Worm (Caenorhabditis elegans): Measurements from ENCODE around the gene coa-1.

Gene coa-1

DNA sequence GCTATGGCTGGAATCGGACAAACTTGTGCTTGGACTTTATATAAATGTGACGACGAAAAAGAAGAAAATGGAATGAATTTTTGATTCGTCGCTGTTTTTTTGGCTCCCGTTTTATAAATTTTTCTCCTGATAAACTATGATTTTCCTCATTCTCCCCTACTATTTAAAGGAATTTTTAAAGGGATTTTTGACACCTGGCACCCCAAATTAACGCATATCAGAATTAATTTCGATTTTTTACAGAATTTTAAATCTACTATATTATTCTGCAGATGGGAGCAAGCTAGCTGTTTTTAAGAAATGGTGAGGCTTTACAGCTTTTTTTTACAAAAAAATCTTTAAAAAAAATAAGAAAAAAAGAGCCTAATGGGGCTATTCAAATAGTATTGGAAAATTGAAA, at the start of gene coa-1:
TSS of gene coa-1 (plus strand) at position 301 of the 400 bp plus-strand sequence.
- no peak for TF ChIP-seq W03F9.2 (tag; optimal IDR thresholded peaks at IDR 0.05)

DNA sequence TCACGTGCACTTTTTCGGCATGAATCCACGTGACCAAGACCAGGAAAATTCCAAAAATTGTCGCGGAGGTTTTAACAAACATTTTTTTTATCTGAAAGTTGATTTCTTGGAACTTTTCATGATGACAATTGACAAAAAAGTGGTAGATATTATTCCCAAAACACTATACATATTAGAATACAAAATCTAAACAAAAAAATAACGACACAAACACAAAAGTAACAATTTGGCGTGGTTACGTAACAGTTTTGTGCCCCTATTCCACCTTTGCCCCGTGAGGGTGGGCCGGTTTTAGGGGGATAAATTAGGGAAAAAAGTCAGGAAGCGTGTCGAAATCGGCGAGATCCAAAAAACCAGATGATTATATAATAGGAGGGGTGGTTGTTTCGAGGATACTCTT, 47.3 kb upstream of the coa-1 start, which contains the start of gene gegf-1:
TSS of gene gegf-1 (minus strand) at position 101 of the 400 bp plus-strand sequence.
- TF ChIP-seq dao-5 (tag; optimal IDR thresholded peaks at IDR 0.05): no peak
- TF ChIP-seq him-1 (tag; optimal IDR thresholded peaks at IDR 0.05): no peak
- no peak for TF ChIP-seq W03F9.2 (tag; optimal IDR thresholded peaks at IDR 0.05)

DNA sequence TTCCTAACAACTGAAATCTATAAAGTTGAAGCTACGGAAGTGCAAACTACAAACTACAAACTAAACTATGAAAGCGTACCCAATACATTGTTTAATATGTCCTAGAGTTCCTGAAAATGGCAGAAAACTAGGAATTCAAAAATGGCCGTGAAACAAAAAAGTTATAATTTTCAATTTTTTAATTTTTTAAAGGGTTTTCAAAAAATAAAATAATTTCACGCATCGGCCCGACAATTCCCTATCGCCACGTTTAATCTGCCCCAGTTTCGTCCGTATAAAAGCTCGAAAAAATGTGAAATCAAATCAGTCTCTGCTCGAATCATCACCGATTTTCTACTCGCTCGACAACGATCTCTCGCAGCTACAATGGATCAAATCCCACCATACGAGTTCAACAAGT, 46.4 kb upstream of the coa-1 start, which contains the start of gene Y38C1AA.7:
TSS of gene Y38C1AA.7 (plus strand) at position 301 of the 400 bp plus-strand sequence.
- TF ChIP-seq dao-5 (tag; optimal IDR thresholded peaks at IDR 0.05) (no peak), W03F9.2 (tag; optimal IDR thresholded peaks at IDR 0.05) (no peak), him-1 (tag; optimal IDR thresholded peaks at IDR 0.05) (no peak)

DNA sequence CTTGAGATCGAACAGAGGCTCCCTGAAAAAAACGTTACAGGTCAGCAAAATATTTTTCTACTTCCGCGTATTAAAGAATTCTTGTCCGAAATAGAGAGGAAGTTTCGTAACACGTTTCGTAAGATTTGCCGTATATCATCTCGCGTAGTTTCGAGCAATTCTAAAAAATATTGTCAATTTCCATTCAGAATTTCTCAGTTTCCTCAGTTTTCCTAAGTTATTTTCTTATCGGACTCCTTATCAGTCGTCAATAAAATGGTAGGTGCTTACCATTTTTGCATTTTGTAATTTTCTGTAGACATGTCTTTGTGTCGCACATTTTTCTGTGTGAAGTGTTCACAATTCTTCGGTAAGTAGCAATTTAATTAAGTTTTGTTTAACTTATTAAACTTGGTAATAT, 45.2 kb upstream of the coa-1 start, which contains the start of gene Y38C1AA.19:
TSS of gene Y38C1AA.19 (plus strand) at position 301 of the 400 bp plus-strand sequence.
- TF ChIP-seq W03F9.2 (tag; optimal IDR thresholded peaks at IDR 0.05) (no peak), him-1 (tag; optimal IDR thresholded peaks at IDR 0.05) (no peak), dao-5 (tag; optimal IDR thresholded peaks at IDR 0.05) (no peak)

DNA sequence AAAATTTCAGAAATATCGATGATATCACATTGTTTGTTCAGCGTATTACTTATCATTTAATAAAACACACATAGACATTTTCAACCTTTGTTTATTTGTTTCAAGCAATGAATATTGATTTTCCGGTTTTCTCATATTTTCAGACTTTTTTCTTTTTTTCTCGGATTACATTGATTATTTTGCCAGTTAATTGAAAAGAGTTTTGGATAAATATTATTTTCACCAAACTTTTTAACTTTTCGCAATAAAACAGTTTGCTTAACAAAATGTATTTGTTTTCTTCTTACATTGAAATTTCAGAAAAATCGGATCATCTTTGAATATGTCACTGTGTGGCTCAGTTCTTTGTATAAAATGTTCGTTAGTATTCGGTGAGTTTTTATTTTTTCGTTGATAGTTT, 42.6 kb upstream of the coa-1 start, which contains the start of gene Y38C1AA.6:
TSS of gene Y38C1AA.6 (plus strand) at position 301 of the 400 bp plus-strand sequence.
- TF ChIP-seq him-1 (tag; optimal IDR thresholded peaks at IDR 0.05) (no peak), W03F9.2 (tag; optimal IDR thresholded peaks at IDR 0.05) (no peak), dao-5 (tag; optimal IDR thresholded peaks at IDR 0.05) (no peak)

DNA sequence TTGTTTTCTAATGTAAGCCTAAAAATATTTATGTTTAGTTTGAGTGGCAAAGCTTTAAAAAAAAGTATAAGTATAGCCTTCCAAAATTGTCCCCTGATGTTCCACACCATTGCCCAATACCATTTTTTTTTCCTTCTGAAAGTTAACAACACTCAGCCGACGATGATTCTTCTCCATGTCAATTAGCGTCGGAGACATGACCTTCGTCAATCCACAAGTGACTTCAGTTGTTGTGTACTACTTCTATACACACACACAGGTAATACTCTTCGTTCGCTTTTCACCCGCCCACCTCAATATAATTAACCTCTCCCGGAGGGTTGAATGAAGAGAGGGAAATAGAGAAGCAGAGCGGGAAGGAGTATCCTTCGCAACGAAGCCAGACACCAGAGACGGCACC, 40.3 kb upstream of the coa-1 start, which contains the start of gene cutl-24:
TSS of gene cutl-24 (plus strand) at position 301 of the 400 bp plus-strand sequence.
- TF ChIP-seq W03F9.2 (tag; optimal IDR thresholded peaks at IDR 0.05) (no peak), him-1 (tag; optimal IDR thresholded peaks at IDR 0.05) (no peak), dao-5 (tag; optimal IDR thresholded peaks at IDR 0.05) (no peak)

DNA sequence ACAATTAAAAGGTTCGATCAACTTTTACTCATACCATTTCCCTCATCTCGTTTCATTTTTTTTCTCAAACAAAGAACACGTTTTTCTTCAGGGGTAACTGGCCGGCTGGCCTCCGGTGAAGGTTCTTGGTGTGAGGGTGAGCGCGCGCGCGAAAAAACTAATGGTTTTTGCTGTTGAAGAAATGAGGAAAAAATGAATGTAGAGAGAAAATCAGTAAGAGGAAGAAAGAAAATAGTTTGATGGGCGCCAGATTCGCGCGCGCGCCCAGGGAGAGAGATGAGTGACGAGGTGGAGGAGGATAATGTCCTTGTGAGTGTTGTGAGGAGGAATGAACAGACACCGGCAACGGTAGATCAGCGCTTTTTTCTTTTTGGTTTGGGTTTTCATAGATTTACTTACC, 34.1 kb upstream of the coa-1 start:
- no peak for TF ChIP-seq him-1 (tag; optimal IDR thresholded peaks at IDR 0.05)
- TF ChIP-seq dao-5 (tag; optimal IDR thresholded peaks at IDR 0.05): no peak

DNA sequence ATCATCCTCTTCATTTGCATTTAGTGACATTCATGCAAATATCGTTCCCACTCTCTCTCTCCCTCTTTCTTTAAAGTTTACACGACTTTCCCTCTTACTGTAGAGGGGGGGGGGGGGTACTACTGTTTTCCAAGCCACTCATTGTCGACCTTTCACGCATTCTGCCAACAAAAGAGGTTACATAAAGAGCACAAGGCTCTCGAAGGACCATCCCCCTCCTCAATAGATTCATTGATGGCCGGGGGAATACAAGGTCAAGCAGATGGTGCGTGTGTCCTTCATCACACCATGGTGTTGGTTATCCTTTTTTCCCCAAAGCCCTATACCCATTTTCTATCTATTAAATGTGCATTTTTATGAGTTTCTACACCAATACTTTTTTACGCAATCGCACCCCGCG, 32.1 kb upstream of the coa-1 start:
- TF ChIP-seq W03F9.2 (tag; optimal IDR thresholded peaks at IDR 0.05): no peak
- no peak for TF ChIP-seq him-1 (tag; optimal IDR thresholded peaks at IDR 0.05)
- TF ChIP-seq dao-5 (tag; optimal IDR thresholded peaks at IDR 0.05): no peak

DNA sequence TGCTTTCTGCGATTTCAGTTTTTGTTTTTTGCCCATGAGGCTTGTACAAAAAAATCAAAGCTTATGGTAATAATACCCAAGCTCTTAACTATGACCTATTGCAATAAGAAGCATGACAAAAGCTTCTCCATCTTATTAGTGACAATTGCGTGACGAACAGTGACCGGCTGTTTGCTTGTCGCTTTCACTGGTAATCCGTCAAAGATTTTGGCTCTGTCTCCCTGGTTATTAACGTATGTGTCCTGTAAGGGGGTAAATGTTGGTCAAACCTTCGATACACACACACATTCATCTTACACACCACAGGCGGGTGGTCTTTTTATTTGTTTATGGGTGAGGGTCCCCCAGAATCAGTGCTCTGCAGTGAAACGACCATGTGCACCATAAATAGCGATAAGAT, 31.0 kb upstream of the coa-1 start:
- no peak for TF ChIP-seq dao-5 (tag; optimal IDR thresholded peaks at IDR 0.05)
- no peak for TF ChIP-seq W03F9.2 (tag; optimal IDR thresholded peaks at IDR 0.05)
- TF ChIP-seq him-1 (tag; optimal IDR thresholded peaks at IDR 0.05): no peak

DNA sequence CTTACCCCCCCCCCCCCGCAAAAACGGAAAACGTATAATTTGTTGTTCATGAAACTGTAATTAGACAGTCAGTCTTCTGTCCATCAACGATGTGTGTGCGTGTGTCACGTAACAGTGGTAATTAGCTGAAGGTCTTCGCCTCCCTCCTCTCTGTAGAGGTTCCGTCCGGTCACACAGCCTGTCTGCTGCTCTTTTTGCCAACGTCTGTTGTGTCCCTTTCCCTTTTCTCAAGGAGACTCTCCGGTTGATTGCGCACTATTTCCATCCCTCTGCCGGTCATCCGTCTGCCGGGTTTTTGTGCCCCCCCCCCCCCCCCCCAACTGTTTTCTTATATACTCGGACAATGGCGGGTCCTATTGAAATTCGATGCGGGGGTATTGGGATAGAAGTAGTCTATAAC, 29.4 kb upstream of the coa-1 start:
- TF ChIP-seq W03F9.2 (tag; optimal IDR thresholded peaks at IDR 0.05) (no peak), him-1 (tag; optimal IDR thresholded peaks at IDR 0.05) (no peak), dao-5 (tag; optimal IDR thresholded peaks at IDR 0.05) (no peak)

DNA sequence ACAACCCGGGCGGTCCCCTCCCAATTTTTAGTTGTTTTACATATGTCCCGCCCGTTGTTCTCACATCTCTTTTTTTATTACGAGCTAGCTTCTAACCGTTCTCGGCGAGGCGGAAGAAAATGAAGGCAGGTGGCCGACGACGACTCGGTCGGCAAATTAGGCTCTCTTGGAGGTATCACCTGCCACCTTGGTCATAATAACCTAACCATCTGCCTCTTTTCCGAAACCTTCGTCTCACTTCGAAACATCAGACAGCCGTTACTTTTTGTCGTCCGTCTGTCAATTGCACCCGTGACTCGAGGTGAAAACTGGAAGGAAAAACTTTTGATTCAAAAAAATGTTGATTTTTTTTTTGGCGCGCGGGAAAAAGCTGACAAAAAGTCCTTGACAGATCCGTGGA, 27.6 kb upstream of the coa-1 start:
- no peak for TF ChIP-seq him-1 (tag; optimal IDR thresholded peaks at IDR 0.05)
- TF ChIP-seq W03F9.2 (tag; optimal IDR thresholded peaks at IDR 0.05): no peak
- TF ChIP-seq dao-5 (tag; optimal IDR thresholded peaks at IDR 0.05): no peak

DNA sequence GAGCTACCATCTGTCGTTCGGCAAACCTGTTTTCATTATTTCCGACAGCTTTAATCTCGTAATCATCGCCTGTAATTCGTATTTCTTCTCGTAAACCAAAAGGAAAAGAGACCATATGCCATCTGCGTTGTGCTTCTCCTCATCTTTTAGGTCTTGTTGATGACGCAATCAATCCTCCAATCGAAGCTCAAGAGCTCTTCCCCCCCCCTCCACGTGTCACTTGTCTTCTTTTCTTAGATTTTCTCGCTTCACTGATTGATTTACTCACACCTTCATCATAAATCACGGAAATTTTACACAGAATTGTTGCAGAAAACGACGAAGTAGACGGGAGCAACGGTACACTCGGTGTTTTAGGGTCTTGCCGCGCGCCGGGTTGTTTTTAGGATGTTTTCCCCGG, 26.4 kb upstream of the coa-1 start, which contains the start of gene tcl-2:
TSS of gene tcl-2 (plus strand) at position 388 of the 400 bp plus-strand sequence.
- TF ChIP-seq dao-5 (tag; optimal IDR thresholded peaks at IDR 0.05) (no peak), W03F9.2 (tag; optimal IDR thresholded peaks at IDR 0.05) (no peak), him-1 (tag; optimal IDR thresholded peaks at IDR 0.05) (no peak)

DNA sequence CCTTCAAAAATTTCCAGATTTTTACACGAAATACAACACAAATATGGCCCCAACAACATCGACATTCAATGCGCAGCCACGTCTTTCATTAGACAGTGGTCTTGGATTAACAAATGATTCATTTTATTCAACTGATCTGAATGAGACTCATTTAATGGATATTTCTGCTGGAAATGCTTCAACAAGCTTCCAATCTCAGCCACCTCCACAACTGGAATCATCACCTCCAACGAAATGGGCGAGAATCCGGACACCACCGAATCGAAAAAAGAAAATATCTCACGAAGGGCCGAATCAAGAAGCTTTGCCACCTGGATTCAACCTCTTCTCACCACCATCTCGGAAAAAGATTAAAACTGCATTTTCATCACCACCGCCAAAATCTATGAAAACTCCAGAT, 25.4 kb upstream of the coa-1 start:
- TF ChIP-seq dao-5 (tag; optimal IDR thresholded peaks at IDR 0.05): no peak
- no peak for TF ChIP-seq him-1 (tag; optimal IDR thresholded peaks at IDR 0.05)
- no peak for TF ChIP-seq W03F9.2 (tag; optimal IDR thresholded peaks at IDR 0.05)

DNA sequence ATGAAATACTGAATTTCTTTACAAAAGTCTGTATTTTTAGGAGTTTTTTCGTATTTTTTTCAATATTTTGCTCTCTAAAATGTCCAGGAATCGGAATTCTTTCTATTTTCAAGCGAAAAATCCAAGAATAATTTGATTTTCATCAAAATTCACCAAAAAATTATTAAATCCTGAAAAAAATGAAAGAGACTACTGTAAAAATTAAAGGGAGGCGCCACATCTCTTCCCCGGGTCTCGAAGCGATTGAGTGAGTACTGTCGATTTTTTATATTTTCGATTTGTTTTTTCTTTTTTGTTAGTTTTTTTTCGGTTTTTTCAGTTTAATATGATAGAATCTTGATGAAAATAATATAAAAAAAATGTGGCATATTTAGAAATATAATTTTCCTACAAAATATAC, 21.6 kb upstream of the coa-1 start:
- TF ChIP-seq him-1 (tag; optimal IDR thresholded peaks at IDR 0.05) (no peak), W03F9.2 (tag; optimal IDR thresholded peaks at IDR 0.05) (no peak), dao-5 (tag; optimal IDR thresholded peaks at IDR 0.05) (no peak)

DNA sequence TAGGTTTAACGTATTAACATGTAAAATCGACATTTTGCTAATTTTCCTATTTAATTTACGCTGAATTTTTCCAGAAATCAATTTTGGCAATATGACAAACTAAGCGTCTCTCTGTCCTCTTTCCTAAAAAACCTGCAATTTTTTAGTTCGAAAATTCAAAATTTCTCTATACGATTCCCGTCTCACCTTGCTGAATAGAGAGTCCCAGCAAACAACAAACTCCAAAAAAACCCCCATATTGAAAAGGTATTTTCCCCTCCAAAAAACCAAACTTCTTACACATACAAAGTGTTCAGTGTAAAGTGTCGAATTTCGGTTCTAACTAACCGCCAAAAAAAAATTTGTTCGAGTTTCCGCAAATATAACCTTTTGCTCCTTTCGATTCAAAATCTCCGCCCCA, 20.9 kb upstream of the coa-1 start, which contains the start of gene pnc-1:
TSS of gene pnc-1 (plus strand) at position 301 of the 400 bp plus-strand sequence.
- TF ChIP-seq dao-5 (tag; optimal IDR thresholded peaks at IDR 0.05) (no peak), W03F9.2 (tag; optimal IDR thresholded peaks at IDR 0.05) (no peak), him-1 (tag; optimal IDR thresholded peaks at IDR 0.05) (no peak)
